Worm (Caenorhabditis elegans) whole organism, early embryonic: ENCODE measurements around the gene C16D2.3.

Experiments used
- B0310.2 ChIP-seq: sonication (generic microtip); optimal IDR thresholded peaks from 2 replicates; lab custom pipeline; 2016; ENCODE audit warnings: mild to moderate bottlenecking, missing genetic modification characterization, missing compliant biosample characterization
- F13C5.2 ChIP-seq: sonication (generic microtip); optimal IDR thresholded peaks from 2 replicates; lab custom pipeline; 2017; ENCODE audit warnings: mild to moderate bottlenecking, missing genetic modification characterization, inconsistent platforms, missing compliant biosample characterization
- aly-1 ChIP-seq: sonication (generic microtip); optimal IDR thresholded peaks from 2 replicates; lab custom pipeline; 2016; ENCODE audit warnings: missing genetic modification characterization, missing compliant biosample characterization
- ama-1 ChIP-seq: fragments of 150-350 bp; optimal IDR thresholded peaks from 2 replicates; lab custom pipeline; 2014
- ceh-13 ChIP-seq: fragments of 200-800 bp; sonication (Bioruptor generic); optimal IDR thresholded peaks from 2 replicates; lab custom pipeline; 2018; ENCODE audit warnings: mild to moderate bottlenecking, missing genetic modification characterization, missing compliant biosample characterization
- ceh-36 ChIP-seq: sonication (generic microtip); optimal IDR thresholded peaks from 2 replicates; lab custom pipeline; 2016; ENCODE audit warnings: missing genetic modification characterization, inconsistent platforms, missing compliant biosample characterization
- ets-7 ChIP-seq: sonication (generic microtip); optimal IDR thresholded peaks from 2 replicates; lab custom pipeline; 2016; ENCODE audit warnings: missing genotype, missing genetic modification characterization, missing compliant biosample characterization
- flt-1 ChIP-seq: fragments of 200-800 bp; sonication (Bioruptor generic); IDR thresholded peaks from 2 replicates; pipeline ENCODE4 v1.3.6; 2022; ENCODE audit warnings: missing genetic modification characterization, missing compliant biosample characterization
- hmbx-1 ChIP-seq: sonication (generic microtip); optimal IDR thresholded peaks from 2 replicates; lab custom pipeline; 2016; ENCODE audit warnings: mild to moderate bottlenecking, missing genetic modification characterization, missing compliant biosample characterization
- hmg-4 ChIP-seq: fragments of 200-800 bp; sonication (Bioruptor generic); optimal IDR thresholded peaks from 2 replicates; lab custom pipeline; 2018; ENCODE audit warnings: mild to moderate bottlenecking, missing genetic modification characterization, missing compliant biosample characterization
- hnd-1 ChIP-seq: sonication (generic microtip); optimal IDR thresholded peaks from 2 replicates; lab custom pipeline; 2016; ENCODE audit warnings: missing genetic modification characterization, missing compliant biosample characterization
- pes-1 ChIP-seq: fragments of 200-800 bp; sonication (Bioruptor generic); IDR thresholded peaks from 2 replicates; pipeline ENCODE4 v1.3.6; 2022; ENCODE audit warnings: missing genetic modification reagents, missing genetic modification characterization, missing compliant biosample characterization
- scrt-1 ChIP-seq: fragments of 200-800 bp; sonication (Bioruptor generic); IDR thresholded peaks from 2 replicates; pipeline ENCODE4 v1.3.6; 2022; ENCODE audit warnings: missing genetic modification characterization, missing compliant biosample characterization
- sea-1 ChIP-seq: fragments of 200-800 bp; sonication (Bioruptor generic); conservative IDR thresholded peaks from 2 replicates; pipeline ENCODE4 v1.3.6; 2022; ENCODE audit warnings: missing genetic modification characterization, missing compliant biosample characterization
- tbx-11 ChIP-seq: fragments of 200-800 bp; sonication (Bioruptor generic); IDR thresholded peaks from 2 replicates; pipeline ENCODE4 v1.3.6; 2022; ENCODE audit warnings: missing genetic modification characterization, missing compliant biosample characterization
- tbx-37 ChIP-seq: fragments of 200-800 bp; sonication (Bioruptor generic); conservative IDR thresholded peaks from 2 replicates; pipeline ENCODE4 v1.3.6; 2022; ENCODE audit warnings: missing genetic modification reagents, missing genetic modification characterization, missing compliant biosample characterization
- tra-4 ChIP-seq: sonication (generic microtip); optimal IDR thresholded peaks from 2 replicates; lab custom pipeline; 2017; ENCODE audit warnings: missing genetic modification characterization, missing compliant biosample characterization

The C16D2.3 gene

ce11 chrII:9137803-9138202, at the start of gene C16D2.3:
TSS of gene C16D2.3 (plus strand) at chrII:9138103.
- TF ChIP-seq tbx-37 (GFP tag; lab: Robert Waterston, UW) (no peak), F13C5.2 (tag; lab: Kevin White, UChicago) (no peak), pes-1 (GFP tag; lab: Robert Waterston, UW) (no peak), tra-4 (tag; lab: Kevin White, UChicago) (no peak), tbx-11 (no peak), scrt-1 (no peak), ets-7 (tag; lab: Kevin White, UChicago) (no peak), aly-1 (tag; lab: Kevin White, UChicago) (no peak), hmg-4 (no peak), hnd-1 (tag; lab: Kevin White, UChicago) (no peak), B0310.2 (no peak), sea-1 (GFP tag; lab: Robert Waterston, UW) (no peak), flt-1 (GFP tag; lab: Robert Waterston, UW) (no peak), ama-1 (lab: Kevin White, UChicago) (no peak), ceh-36 (no peak), hmbx-1 (tag; lab: Kevin White, UChicago) (no peak), ceh-13 (GFP tag; lab: Kevin White, UChicago) (no peak)

- TF ChIP-seq hmg-4 (no peak), tbx-37 (GFP tag; lab: Robert Waterston, UW) (no peak), scrt-1 (no peak), ets-7 (tag; lab: Kevin White, UChicago) (no peak), pes-1 (GFP tag; lab: Robert Waterston, UW) (no peak), hnd-1 (tag; lab: Kevin White, UChicago) (no peak), B0310.2 (no peak), flt-1 (GFP tag; lab: Robert Waterston, UW) (no peak), ceh-36 (no peak), hmbx-1 (tag; lab: Kevin White, UChicago) (no peak), aly-1 (tag; lab: Kevin White, UChicago) (no peak), sea-1 (GFP tag; lab: Robert Waterston, UW) (no peak), ceh-13 (GFP tag; lab: Kevin White, UChicago) (no peak), tra-4 (tag; lab: Kevin White, UChicago) (no peak), F13C5.2 (tag; lab: Kevin White, UChicago) (no peak), tbx-11 (no peak), ama-1 (lab: Kevin White, UChicago) (no peak)
Measured at ce11 chrII:9092910-9093309, 45.0 kb upstream of the C16D2.3 start.

DNA sequence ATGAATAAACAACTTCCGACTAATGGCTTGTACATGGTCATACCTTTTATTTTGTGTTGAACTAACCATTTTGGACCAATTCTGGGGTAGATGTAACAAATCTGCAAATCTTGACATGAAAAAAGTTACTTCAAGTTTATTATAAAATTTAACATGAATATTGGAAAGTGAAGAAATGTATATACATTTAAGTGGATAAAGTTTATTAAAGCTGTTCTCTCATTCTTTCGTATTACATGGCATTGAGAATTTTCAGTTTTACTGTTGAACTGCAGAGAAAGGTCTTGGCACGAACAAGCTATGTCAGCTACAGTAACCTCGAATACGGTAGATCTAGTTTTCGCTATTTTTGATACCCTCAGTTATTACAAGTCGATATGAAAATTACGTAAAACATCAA, 44.3 kb upstream of the C16D2.3 start, which contains the start of gene C07H4.1:
C07H4.1 (minus strand) TSS at position 101 of the 400 bp plus-strand sequence.
- TF ChIP-seq ceh-13 (GFP tag; lab: Kevin White, UChicago) (no peak), hmbx-1 (tag; lab: Kevin White, UChicago) (no peak), sea-1 (GFP tag; lab: Robert Waterston, UW) (no peak), scrt-1 (no peak), tra-4 (tag; lab: Kevin White, UChicago) (no peak), ama-1 (lab: Kevin White, UChicago) (no peak), ceh-36 (no peak), aly-1 (tag; lab: Kevin White, UChicago) (no peak), flt-1 (GFP tag; lab: Robert Waterston, UW) (no peak), tbx-11 (no peak), tbx-37 (GFP tag; lab: Robert Waterston, UW) (no peak), pes-1 (GFP tag; lab: Robert Waterston, UW) (no peak), B0310.2 (no peak), F13C5.2 (tag; lab: Kevin White, UChicago) (no peak), hnd-1 (tag; lab: Kevin White, UChicago) (no peak), ets-7 (tag; lab: Kevin White, UChicago) (no peak), hmg-4 (no peak)

DNA sequence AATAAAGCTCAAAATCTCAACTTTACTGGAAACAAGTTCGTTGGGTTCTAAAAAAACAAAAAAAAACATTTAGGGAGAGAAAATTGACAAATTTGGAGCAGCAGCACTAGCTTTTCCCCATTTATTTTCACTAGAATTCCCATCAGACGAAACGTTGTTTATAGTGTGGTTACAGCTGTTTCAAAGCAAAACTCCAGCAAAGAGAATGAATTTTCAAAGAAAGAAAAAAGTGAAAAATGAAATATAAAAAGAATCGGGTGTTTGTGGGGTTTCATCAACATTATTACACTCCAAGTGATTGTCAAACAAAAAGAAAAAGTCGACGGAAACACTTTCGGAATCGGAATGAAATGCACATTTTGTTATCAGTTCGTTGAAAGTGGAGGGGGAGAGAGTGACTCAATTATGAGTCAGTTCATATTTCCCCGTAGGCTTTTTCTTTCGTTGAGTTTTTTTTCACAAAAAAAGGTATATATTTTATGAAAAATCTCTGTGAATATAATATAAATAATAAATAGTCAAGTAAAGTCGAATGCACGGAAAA, 43.6 kb upstream of the C16D2.3 start:
- no peak for TF ChIP-seq F13C5.2 (tag; lab: Kevin White, UChicago)
- TF ChIP-seq ceh-36 = no peak
- TF ChIP-seq pes-1 (GFP tag; lab: Robert Waterston, UW) = no peak
- no peak for TF ChIP-seq tra-4 (tag; lab: Kevin White, UChicago)
- no peak for TF ChIP-seq ets-7 (tag; lab: Kevin White, UChicago)
- no peak for TF ChIP-seq hnd-1 (tag; lab: Kevin White, UChicago)
- no peak for TF ChIP-seq B0310.2
- TF ChIP-seq hmbx-1 (tag; lab: Kevin White, UChicago) = no peak
- no peak for TF ChIP-seq ama-1 (lab: Kevin White, UChicago)
- TF ChIP-seq aly-1 (tag; lab: Kevin White, UChicago) = no peak
- no peak for TF ChIP-seq flt-1 (GFP tag; lab: Robert Waterston, UW)

ce11 chrII:9097302-9097701, 40.6 kb upstream of the C16D2.3 start:
- TF ChIP-seq B0310.2 = no peak
- TF ChIP-seq ama-1 (lab: Kevin White, UChicago) = no peak
- TF ChIP-seq hmbx-1 (tag; lab: Kevin White, UChicago) = no peak
- TF ChIP-seq tra-4 (tag; lab: Kevin White, UChicago) = no peak
- TF ChIP-seq scrt-1 = no peak
- no peak for TF ChIP-seq flt-1 (GFP tag; lab: Robert Waterston, UW)
- no peak for TF ChIP-seq pes-1 (GFP tag; lab: Robert Waterston, UW)
- no peak for TF ChIP-seq F13C5.2 (tag; lab: Kevin White, UChicago)
- no peak for TF ChIP-seq ceh-13 (GFP tag; lab: Kevin White, UChicago)
- TF ChIP-seq aly-1 (tag; lab: Kevin White, UChicago) = no peak
- no peak for TF ChIP-seq tbx-37 (GFP tag; lab: Robert Waterston, UW)
- no peak for TF ChIP-seq hnd-1 (tag; lab: Kevin White, UChicago)
- no peak for TF ChIP-seq ceh-36

DNA sequence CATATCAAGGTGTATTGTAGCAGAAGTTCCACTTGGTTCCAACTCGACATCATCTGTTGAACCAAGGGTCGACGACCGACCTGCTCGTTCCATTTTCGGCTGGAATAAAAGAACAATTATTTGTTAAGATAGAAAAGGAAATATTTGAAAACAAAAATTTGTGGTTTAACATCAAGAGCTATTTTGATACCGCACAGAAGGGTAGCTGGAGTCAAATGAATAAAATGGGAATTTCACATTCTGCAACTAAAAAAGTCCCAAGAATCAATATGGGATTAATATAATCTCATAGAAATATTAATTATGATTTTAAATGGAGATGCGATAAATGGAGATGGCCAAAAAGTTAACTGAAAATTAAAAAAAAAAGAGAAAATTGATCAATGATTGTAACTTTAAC, 39.4 kb upstream of the C16D2.3 start, which contains the start of gene clh-5:
clh-5 (minus strand) TSS at position 101 of the 400 bp plus-strand sequence.
- TF ChIP-seq aly-1 (tag; lab: Kevin White, UChicago) = no peak
- no peak for TF ChIP-seq tra-4 (tag; lab: Kevin White, UChicago)
- no peak for TF ChIP-seq flt-1 (GFP tag; lab: Robert Waterston, UW)
- no peak for TF ChIP-seq ama-1 (lab: Kevin White, UChicago)

- TF ChIP-seq ceh-36 (peak; percentile 33), sea-1 (GFP tag; lab: Robert Waterston, UW) (no peak), F13C5.2 (tag; lab: Kevin White, UChicago) (peak; percentile 57), B0310.2 (no peak), hmbx-1 (tag; lab: Kevin White, UChicago) (no peak), flt-1 (GFP tag; lab: Robert Waterston, UW) (no peak), ama-1 (lab: Kevin White, UChicago) (no peak), aly-1 (tag; lab: Kevin White, UChicago) (no peak)
Measured at ce11 chrII:9099017-9099416, 38.9 kb upstream of the C16D2.3 start, which contains the start of gene T24H10.1. TSS of gene T24H10.1 (plus strand) at chrII:9099371.
